Worm (Caenorhabditis elegans) whole organism, L4 larva: ENCODE results near the gene clec-128.
A peak's percentile ranks its signal among the peaks of the same experiment; 100 is the strongest.

Source experiments
- F37D6.2 ChIP-seq: sonication (generic microtip); optimal IDR thresholded peaks from 2 replicates; lab custom pipeline; 2016; ENCODE audit warnings: mild to moderate bottlenecking, missing genetic modification characterization, missing compliant biosample characterization
- T26A8.4 ChIP-seq: fragments of 200-800 bp; sonication (Bioruptor generic); IDR thresholded peaks from 2 replicates; pipeline ENCODE4 v1.3.6; 2022; ENCODE audit warnings: missing genetic modification characterization, missing compliant biosample characterization
- Y105C5A.15 ChIP-seq: fragments of 200-800 bp; sonication (Bioruptor generic); IDR thresholded peaks from 2 replicates; pipeline ENCODE4 v1.3.6; 2022; ENCODE audit warnings: missing genetic modification characterization, missing compliant biosample characterization
- Y75B8A.6 ChIP-seq: fragments of 200-800 bp; sonication (Bioruptor generic); IDR thresholded peaks from 2 replicates; pipeline ENCODE4 v1.3.6; 2022; ENCODE audit warnings: missing genetic modification reagents, missing genetic modification characterization, missing compliant biosample characterization
- aha-1 ChIP-seq: fragments of 150-350 bp; peaks from one replicate; lab custom pipeline; 2014; ENCODE audit warnings: missing biosample characterization, missing genetic modification characterization
- ama-1 ChIP-seq: fragments of 150-350 bp; optimal IDR thresholded peaks from 2 replicates; lab custom pipeline; 2014; ENCODE audit warnings: inconsistent platforms, mixed read lengths
- ceh-62 ChIP-seq: sonication (generic microtip); optimal IDR thresholded peaks from 2 replicates; lab custom pipeline; 2017; ENCODE audit warnings: missing biosample characterization, missing genetic modification characterization
- ceh-82 ChIP-seq: sonication (generic microtip); optimal IDR thresholded peaks from 2 replicates; lab custom pipeline; 2017; ENCODE audit warnings: missing biosample characterization, missing genetic modification characterization
- ces-1 ChIP-seq: fragments of 150-350 bp; sonication (generic microtip); optimal IDR thresholded peaks from 4 replicates; lab custom pipeline; 2014; ENCODE audit warnings: missing biosample characterization, missing genetic modification reagents, missing genetic modification characterization
- daf-16 ChIP-seq, 3 experiments: sonication (generic microtip); optimal IDR thresholded peaks; 2 replicates each; lab custom pipeline; 2016 to 2017; ENCODE audit warnings: missing genetic modification characterization in 3 of 3, missing genetic modification reagents in 3 of 3, mild to moderate bottlenecking in 2 of 3, missing compliant biosample characterization in 2 of 3, missing biosample characterization in 1 of 3, moderate library complexity in 1 of 3
- dmd-6 ChIP-seq: fragments of 200-800 bp; sonication (Bioruptor generic); IDR thresholded peaks from 2 replicates; pipeline ENCODE4 v1.3.6; 2022; ENCODE audit warnings: missing genetic modification reagents, missing genetic modification characterization, missing compliant biosample characterization
- dmd-8 ChIP-seq: fragments of 200-800 bp; sonication (Bioruptor generic); IDR thresholded peaks from 2 replicates; pipeline ENCODE4 v1.3.6; 2022; ENCODE audit warnings: missing genetic modification characterization, missing compliant biosample characterization
- dpl-1 ChIP-seq: fragments of 150-350 bp; optimal IDR thresholded peaks from 2 replicates; lab custom pipeline; 2014; ENCODE audit warnings: missing biosample characterization, missing genetic modification reagents, missing genetic modification characterization
- dve-1 ChIP-seq: sonication (generic microtip); optimal IDR thresholded peaks from 2 replicates; lab custom pipeline; 2017; ENCODE audit warnings: antibody characterized with exemption, mild to moderate bottlenecking, missing genetic modification characterization, missing compliant biosample characterization; ENCODE audit not compliant: insufficient read depth
- fos-1 ChIP-seq: fragments of 150-350 bp; optimal IDR thresholded peaks from 2 replicates; lab custom pipeline; 2014; ENCODE audit warnings: missing biosample characterization, missing genetic modification characterization
- hif-1 ChIP-seq, 2 experiments: sonication (generic microtip); optimal IDR thresholded peaks; 2 replicates each; lab custom pipeline; 2016 to 2017; ENCODE audit warnings: missing compliant biosample characterization in 2 of 2, missing genetic modification characterization in 2 of 2, missing genetic modification reagents in 2 of 2, missing genotype in 2 of 2, mild to moderate bottlenecking in 1 of 2
- hlh-11 ChIP-seq: fragments of 200-800 bp; sonication (Bioruptor generic); optimal IDR thresholded peaks from 2 replicates; lab custom pipeline; 2018; ENCODE audit warnings: mild to moderate bottlenecking, missing genetic modification characterization, missing compliant biosample characterization
- hmg-1.1 ChIP-seq: fragments of 200-800 bp; sonication (Bioruptor generic); IDR thresholded peaks from 2 replicates; pipeline ENCODE4 v1.3.6; 2022; ENCODE audit warnings: missing genetic modification reagents, missing genetic modification characterization, missing compliant biosample characterization
- jun-1 ChIP-seq: fragments of 150-350 bp; optimal IDR thresholded peaks from 2 replicates; lab custom pipeline; 2014; ENCODE audit warnings: missing biosample characterization, missing genetic modification reagents, missing genetic modification characterization
- lin-29 ChIP-seq: fragments of 200-800 bp; sonication (Bioruptor generic); IDR thresholded peaks from 2 replicates; pipeline ENCODE4 v1.3.6; 2022; ENCODE audit warnings: missing genetic modification reagents, missing genetic modification characterization, missing compliant biosample characterization
- lin-38 ChIP-seq: fragments of 200-800 bp; sonication (Bioruptor generic); IDR thresholded peaks from 2 replicates; pipeline ENCODE4 v1.3.6; 2022; ENCODE audit warnings: missing genetic modification reagents, missing genetic modification characterization, missing compliant biosample characterization
- lir-3 ChIP-seq: sonication (generic microtip); optimal IDR thresholded peaks from 2 replicates; lab custom pipeline; 2016; ENCODE audit warnings: mild to moderate bottlenecking, missing genetic modification characterization, missing compliant biosample characterization
- lsy-2 ChIP-seq, 2 experiments: fragments of 150-350 bp in 1 of 2; sonication (generic microtip) in 1 of 2; optimal IDR thresholded peaks; 2 replicates each; lab custom pipeline; 2014 to 2017; ENCODE audit warnings: missing biosample characterization in 2 of 2, missing genetic modification characterization in 2 of 2
- mep-1 ChIP-seq: fragments of 150-350 bp; sonication (generic microtip); optimal IDR thresholded peaks from 3 replicates; lab custom pipeline; 2014; ENCODE audit warnings: missing biosample characterization, missing genetic modification characterization
- nhr-11 ChIP-seq: fragments of 150-350 bp; optimal IDR thresholded peaks from 2 replicates; lab custom pipeline; 2014; ENCODE audit warnings: missing biosample characterization, missing genetic modification characterization
- nhr-111 ChIP-seq: fragments of 200-800 bp; sonication (Bioruptor generic); optimal IDR thresholded peaks from 2 replicates; lab custom pipeline; 2018; ENCODE audit warnings: mild to moderate bottlenecking, missing genetic modification characterization, missing compliant biosample characterization
- nhr-25 ChIP-seq: sonication (generic microtip); optimal IDR thresholded peaks from 2 replicates; lab custom pipeline; 2017; ENCODE audit warnings: missing genetic modification characterization, mild to moderate bottlenecking, missing compliant biosample characterization, antibody characterized with exemption, moderate library complexity, borderline replicate concordance; ENCODE audit not compliant: insufficient read depth
- nhr-41 ChIP-seq: fragments of 200-800 bp; sonication (Bioruptor generic); IDR thresholded peaks from 2 replicates; pipeline ENCODE4 v1.3.6; 2022; ENCODE audit warnings: missing genetic modification reagents, missing genetic modification characterization, missing compliant biosample characterization
- pha-4 ChIP-seq, 2 experiments: fragments of 150-350 bp in 1 of 2; fragments of 200-800 bp in 1 of 2; sonication (Bioruptor generic) in 1 of 2; IDR thresholded peaks in 1 of 2; optimal IDR thresholded peaks in 1 of 2; 2 replicates each; pipeline versions ENCODE4 v1.3.6 to Lab custom; 2014 to 2022; ENCODE audit warnings: missing genetic modification characterization in 2 of 2, missing genetic modification reagents in 2 of 2, missing biosample characterization in 1 of 2, missing compliant biosample characterization in 1 of 2
- pqm-1 ChIP-seq: sonication (generic microtip); optimal IDR thresholded peaks from 2 replicates; lab custom pipeline; 2017; ENCODE audit warnings: missing biosample characterization, missing genetic modification characterization
- rbr-2 ChIP-seq: sonication (generic microtip); optimal IDR thresholded peaks from 2 replicates; lab custom pipeline; 2016; ENCODE audit warnings: missing genotype, missing genetic modification characterization, missing compliant biosample characterization
- sdz-12 ChIP-seq: fragments of 200-800 bp; sonication (Bioruptor generic); optimal IDR thresholded peaks from 2 replicates; lab custom pipeline; 2018; ENCODE audit warnings: mild to moderate bottlenecking, missing genetic modification characterization, missing compliant biosample characterization
- set-16 ChIP-seq: fragments of 200-800 bp; sonication (Bioruptor generic); IDR thresholded peaks from 2 replicates; pipeline ENCODE4 v1.3.6; 2022; ENCODE audit warnings: missing genetic modification reagents, missing genetic modification characterization, missing compliant biosample characterization
- skn-1 ChIP-seq: fragments of 150-350 bp; optimal IDR thresholded peaks from 2 replicates; lab custom pipeline; 2014; ENCODE audit warnings: missing biosample characterization, missing genetic modification characterization
- snpc-4 ChIP-seq: fragments of 150-350 bp; optimal IDR thresholded peaks from 2 replicates; lab custom pipeline; 2014; ENCODE audit warnings: missing biosample characterization, missing genetic modification characterization
- unc-130 ChIP-seq: sonication (generic microtip); optimal IDR thresholded peaks from 2 replicates; lab custom pipeline; 2016; ENCODE audit warnings: missing genetic modification reagents, missing genetic modification characterization, missing compliant biosample characterization
- unc-62 ChIP-seq, 3 experiments: fragments of 150-350 bp in 1 of 3; sonication (generic microtip); optimal IDR thresholded peaks in 2 of 3; peaks in 1 of 3; 1 replicate in 1 of 3; 2 replicates in 2 of 3; lab custom pipeline; 2014 to 2017; ENCODE audit warnings: missing biosample characterization in 3 of 3, missing genetic modification characterization in 3 of 3, missing genetic modification reagents in 3 of 3, missing genotype in 1 of 3
- vab-7 ChIP-seq: fragments of 200-800 bp; sonication (Bioruptor generic); IDR thresholded peaks from 2 replicates; pipeline ENCODE4 v1.3.6; 2022; ENCODE audit warnings: missing genetic modification reagents, missing genetic modification characterization, missing compliant biosample characterization
- zip-2 ChIP-seq: fragments of 150-350 bp; optimal IDR thresholded peaks from 2 replicates; lab custom pipeline; 2014; ENCODE audit warnings: missing biosample characterization, missing genetic modification characterization

clec-128 gene

ce11 chrII:3553453-3553852 is 17.4 kb downstream of the clec-128 start, which contains the start of gene dnc-3:
Gene dnc-3 (plus strand): TSS chrII:3553724.
- 0 out of 2 replicates have a peak, but pooled peaks have one; percentile 30 for TF ChIP-seq T26A8.4 (GFP tag; lab: Robert Waterston, UW)
- TF ChIP-seq ama-1 (lab: Kevin White, UChicago): no peak
- no peak for TF ChIP-seq lir-3 (tag; lab: Kevin White, UChicago)
- TF ChIP-seq Y75B8A.6 (GFP tag; lab: Robert Waterston, UW): no peak
- no peak for TF ChIP-seq unc-130 (GFP tag; lab: Kevin White, UChicago)
- TF ChIP-seq dpl-1 (GFP tag; lab: Kevin White, UChicago): peak; percentile 16
- TF ChIP-seq ceh-62 (tag; lab: Kevin White, UChicago): no peak
- TF ChIP-seq lin-38: peak; percentile 69
- peak; percentile 66 for TF ChIP-seq mep-1 (tag; lab: Kevin White, UChicago)
- no peak for TF ChIP-seq nhr-25 (tag; lab: Kevin White, UChicago)
- no peak for TF ChIP-seq set-16 (GFP tag; lab: Robert Waterston, UW)
- peak; percentile 72 for TF ChIP-seq aha-1 (tag; lab: Kevin White, UChicago)
- TF ChIP-seq Y105C5A.15 (GFP tag; lab: Robert Waterston, UW): no peak
- TF ChIP-seq hlh-11 (tag; lab: Kevin White, UChicago): peak; percentile 40
- peak; percentile 39 for TF ChIP-seq F37D6.2 (tag; lab: Kevin White, UChicago)
- peak; percentile 26 for TF ChIP-seq rbr-2 (tag; lab: Kevin White, UChicago)
- TF ChIP-seq ces-1: no peak
- TF ChIP-seq ceh-82: no peak
- no peak for TF ChIP-seq nhr-41 (GFP tag; lab: Robert Waterston, UW)
- TF ChIP-seq zip-2 (tag; lab: Kevin White, UChicago): peak; percentile 21
- TF ChIP-seq fos-1 (tag; lab: Kevin White, UChicago): no peak
- peak in 1 of 2 experiments; percentile 71 for TF ChIP-seq lsy-2 (tag; optimal IDR thresholded peaks at IDR 0.05; lab: Kevin White, UChicago)
- TF ChIP-seq dve-1: peak; percentile 48
- no peak for TF ChIP-seq unc-62 (GFP tag; optimal IDR thresholded peaks at IDR 0.05 in 1 of 2; lab: Kevin White, UChicago)
- TF ChIP-seq unc-62 (tag; optimal IDR thresholded peaks at IDR 0.05; lab: Kevin White, UChicago): no peak
- peak; percentile 40; the same call in 1 of the 2 replicates for TF ChIP-seq hmg-1.1 (GFP tag; lab: Robert Waterston, UW)
- TF ChIP-seq jun-1: no peak
- peak; percentile 11; the same call in 1 of the 2 replicates for TF ChIP-seq pha-4 (GFP tag; IDR thresholded peaks at IDR 0.05; lab: Robert Waterston, UW)
- TF ChIP-seq pha-4 (tag; optimal IDR thresholded peaks at IDR 0.05; lab: Kevin White, UChicago): no peak
- TF ChIP-seq nhr-11: peak; percentile 25
- TF ChIP-seq sdz-12 (GFP tag; lab: Kevin White, UChicago): no peak
- no peak for TF ChIP-seq vab-7 (GFP tag; lab: Robert Waterston, UW)
- no peak for TF ChIP-seq dmd-8 (GFP tag; lab: Robert Waterston, UW)

DNA sequence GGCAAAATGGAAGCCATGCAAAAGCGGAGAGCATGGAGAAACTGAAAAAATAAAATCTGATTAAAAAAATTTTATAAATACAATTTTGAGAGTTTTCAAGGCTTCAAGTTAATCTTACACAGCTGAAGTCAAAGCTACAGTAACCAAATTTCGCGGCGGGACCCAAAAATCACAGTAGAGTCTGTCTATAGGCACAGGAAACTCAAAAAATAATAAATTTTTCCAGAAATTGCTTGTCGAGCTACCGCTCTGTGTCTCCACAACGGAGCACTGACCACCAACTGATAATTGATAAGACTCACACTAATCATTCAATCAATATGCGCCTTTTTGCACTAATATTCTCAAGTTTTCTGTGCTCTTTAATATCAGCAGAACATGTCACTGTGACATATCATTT is 20.5 kb downstream of the clec-128 start, which contains the start of gene W10G11.19:
TSS of gene W10G11.19 (plus strand) at position 301 of the 400 bp plus-strand sequence.
- peak in 1 of 2 experiments; percentile 7 for TF ChIP-seq unc-62 (GFP tag; optimal IDR thresholded peaks at IDR 0.05 in 1 of 2; lab: Kevin White, UChicago)
- TF ChIP-seq unc-62 (tag; optimal IDR thresholded peaks at IDR 0.05; lab: Kevin White, UChicago): no peak
- TF ChIP-seq pqm-1 (tag; lab: Kevin White, UChicago): peak; percentile 13
- TF ChIP-seq dmd-6 (GFP tag; lab: Robert Waterston, UW): peak; percentile 21; the same call in 1 of the 2 replicates
- TF ChIP-seq nhr-111: no peak
- TF ChIP-seq set-16 (GFP tag; lab: Robert Waterston, UW): no peak
- TF ChIP-seq skn-1 (tag; lab: Kevin White, UChicago): no peak
- TF ChIP-seq hif-1 (tag; optimal IDR thresholded peaks at IDR 0.05; lab: Kevin White, UChicago): no peak
- peak; percentile 18 for TF ChIP-seq hlh-11 (tag; lab: Kevin White, UChicago)
- TF ChIP-seq daf-16 (GFP tag; optimal IDR thresholded peaks at IDR 0.05; lab: Kevin White, UChicago): no peak
- peak; percentile 28 for TF ChIP-seq daf-16 (tag; optimal IDR thresholded peaks at IDR 0.05; lab: Kevin White, UChicago)
- TF ChIP-seq lin-29 (GFP tag; lab: Robert Waterston, UW): no peak
- no peak for TF ChIP-seq snpc-4
- TF ChIP-seq, all 104 proteins: peak for 5
